Fruit fly (Drosophila melanogaster) whole organism, embryonic: ENCODE data around the gene CG43347.

Source experiments
- Ada2b ChIP-seq: fragments of 200-800 bp; sonication (Bioruptor generic); IDR thresholded peaks from 2 replicates; pipeline ENCODE4 v1.3.6; 2022; ENCODE audit warnings: missing biosample characterization, missing genetic modification characterization
- B-H1 ChIP-seq: fragments of 200-800 bp; sonication (Bioruptor generic); IDR thresholded peaks from 3 replicates; pipeline ENCODE4 v1.3.6; 2022; ENCODE audit warnings: missing biosample characterization, missing genetic modification characterization
- Bdp1 ChIP-seq: fragments of 200-800 bp; sonication (Bioruptor generic); optimal IDR thresholded peaks from 3 replicates; lab custom pipeline; 2016; ENCODE audit warnings: missing biosample characterization, missing genetic modification characterization
- CG10267 ChIP-seq: fragments of 200-800 bp; sonication (Bioruptor generic); optimal IDR thresholded peaks from 2 replicates; lab custom pipeline; 2018; ENCODE audit warnings: missing biosample characterization, mild to moderate bottlenecking, missing genetic modification characterization, moderate library complexity
- CG10543 ChIP-seq: fragments of 200-800 bp; sonication (Bioruptor generic); optimal IDR thresholded peaks from 3 replicates; lab custom pipeline; 2017; ENCODE audit warnings: missing biosample characterization, mild to moderate bottlenecking, missing genetic modification characterization, moderate library complexity
- CG10565 ChIP-seq: fragments of 200-800 bp; sonication (Bioruptor generic); optimal IDR thresholded peaks from 3 replicates; lab custom pipeline; 2016; ENCODE audit warnings: missing biosample characterization, mild to moderate bottlenecking, missing genetic modification characterization
- CG13775 ChIP-seq: fragments of 200-800 bp; sonication (Bioruptor generic); optimal IDR thresholded peaks from 3 replicates; lab custom pipeline; 2017; ENCODE audit warnings: missing biosample characterization, mild to moderate bottlenecking, missing genetic modification characterization
- CG14710 ChIP-seq: fragments of 200-800 bp; sonication (Bioruptor generic); optimal IDR thresholded peaks from 3 replicates; lab custom pipeline; 2019; ENCODE audit warnings: missing biosample characterization, mild to moderate bottlenecking, missing genetic modification characterization, moderate library complexity
- CG16815 ChIP-seq: fragments of 200-800 bp; sonication (Bioruptor generic); optimal IDR thresholded peaks from 3 replicates; lab custom pipeline; 2017; ENCODE audit warnings: missing biosample characterization, mild to moderate bottlenecking, missing genetic modification characterization
- CG16863 ChIP-seq: fragments of 200-800 bp; sonication (Bioruptor generic); optimal IDR thresholded peaks from 3 replicates; lab custom pipeline; 2016; ENCODE audit warnings: missing biosample characterization, missing genetic modification characterization
- CG18011 ChIP-seq: fragments of 200-800 bp; sonication (Bioruptor generic); optimal IDR thresholded peaks from 2 replicates; lab custom pipeline; 2017; ENCODE audit warnings: missing biosample characterization, missing genetic modification characterization, mild to moderate bottlenecking, moderate library complexity, missing genotype
- CG18619 ChIP-seq: fragments of 200-800 bp; sonication (Bioruptor generic); optimal IDR thresholded peaks from 3 replicates; lab custom pipeline; 2017; ENCODE audit warnings: missing biosample characterization, mild to moderate bottlenecking, missing genetic modification characterization
- CG2889 ChIP-seq: fragments of 200-800 bp; sonication (Bioruptor generic); IDR thresholded peaks from 3 replicates; pipeline ENCODE4 v1.3.6; 2022; ENCODE audit warnings: missing biosample characterization, missing genetic modification characterization
- CG30431 ChIP-seq: fragments of 200-800 bp; sonication (Bioruptor generic); optimal IDR thresholded peaks from 2 replicates; lab custom pipeline; 2017; ENCODE audit warnings: missing biosample characterization, missing genetic modification characterization
- CG3163 ChIP-seq: fragments of 200-800 bp; sonication (Bioruptor generic); optimal IDR thresholded peaks from 3 replicates; lab custom pipeline; 2016; ENCODE audit warnings: missing biosample characterization, missing genetic modification characterization
- CG4820 ChIP-seq: fragments of 200-800 bp; sonication (Bioruptor generic); optimal IDR thresholded peaks from 3 replicates; lab custom pipeline; 2016; ENCODE audit warnings: missing biosample characterization, missing genetic modification characterization
- CG5245 ChIP-seq: fragments of 200-800 bp; sonication (Bioruptor generic); optimal IDR thresholded peaks from 3 replicates; lab custom pipeline; 2016; ENCODE audit warnings: missing biosample characterization, missing genetic modification characterization
- CG6683 ChIP-seq: fragments of 200-800 bp; sonication (Bioruptor generic); optimal IDR thresholded peaks from 2 replicates; lab custom pipeline; 2017; ENCODE audit warnings: missing biosample characterization, mild to moderate bottlenecking, missing genetic modification characterization, missing genetic modification reagents
- CG6854 ChIP-seq: fragments of 200-800 bp; sonication (Bioruptor generic); optimal IDR thresholded peaks from 3 replicates; lab custom pipeline; 2017; ENCODE audit warnings: missing biosample characterization, mild to moderate bottlenecking, missing genetic modification characterization
- CG7963 ChIP-seq: fragments of 200-800 bp; sonication (Bioruptor generic); IDR thresholded peaks from 3 replicates; pipeline ENCODE4 v1.3.6; 2022; ENCODE audit warnings: missing biosample characterization, missing genetic modification characterization; ENCODE audit not compliant: partially characterized antibody
- CG8359 ChIP-seq: fragments of 200-800 bp; sonication (Bioruptor generic); optimal IDR thresholded peaks from 2 replicates; lab custom pipeline; 2017; ENCODE audit warnings: missing biosample characterization, mild to moderate bottlenecking, missing genetic modification characterization, borderline replicate concordance
- Dbx ChIP-seq: fragments of 200-800 bp; sonication (Bioruptor generic); IDR thresholded peaks from 3 replicates; pipeline ENCODE4 v1.3.6; 2022; ENCODE audit warnings: missing biosample characterization, missing genetic modification characterization
- Dfd ChIP-seq, 2 experiments: fragments of >200 bp; optimal IDR thresholded peaks; 2 replicates each; lab custom pipeline; 2017; ENCODE audit warnings: missing biosample characterization in 2 of 2, missing genetic modification characterization in 2 of 2
- Drgx ChIP-seq: fragments of 200-800 bp; sonication (Bioruptor generic); IDR thresholded peaks from 2 replicates; pipeline ENCODE4 v1.3.6; 2022; ENCODE audit warnings: missing biosample characterization, missing genetic modification characterization
- Fer1 ChIP-seq: fragments of 200-800 bp; sonication (Bioruptor generic); optimal IDR thresholded peaks from 2 replicates; lab custom pipeline; 2017; ENCODE audit warnings: missing biosample characterization, mild to moderate bottlenecking, missing genetic modification characterization
- Fer2 ChIP-seq: fragments of 200-800 bp; sonication (Bioruptor generic); optimal IDR thresholded peaks from 2 replicates; lab custom pipeline; 2018; ENCODE audit warnings: missing biosample characterization, mild to moderate bottlenecking, missing genetic modification characterization, moderate library complexity
- Gsc ChIP-seq: fragments of 200-800 bp; sonication (Bioruptor generic); IDR thresholded peaks from 2 replicates; pipeline ENCODE4 v1.3.6; 2022; ENCODE audit warnings: missing biosample characterization, missing genetic modification characterization
- H15 ChIP-seq: fragments of 200-800 bp; sonication (Bioruptor generic); IDR thresholded peaks from 3 replicates; pipeline ENCODE4 v1.3.6; 2022; ENCODE audit warnings: missing biosample characterization, missing genetic modification characterization
- HLH3B ChIP-seq: fragments of 200-800 bp; sonication (Bioruptor generic); IDR thresholded peaks from 2 replicates; pipeline ENCODE4 v1.3.6; 2022; ENCODE audit warnings: missing biosample characterization, missing genetic modification characterization
- HLH54F ChIP-seq: fragments of 200-800 bp; sonication (Bioruptor generic); optimal IDR thresholded peaks from 3 replicates; lab custom pipeline; 2016; ENCODE audit warnings: missing biosample characterization, missing genetic modification characterization
- Hsf ChIP-seq: fragments of 200-800 bp; sonication (Bioruptor generic); optimal IDR thresholded peaks from 3 replicates; lab custom pipeline; 2016; ENCODE audit warnings: missing biosample characterization, missing genetic modification characterization
- Lim3 ChIP-seq: fragments of 200-800 bp; sonication (Bioruptor generic); IDR thresholded peaks from 2 replicates; pipeline ENCODE4 v1.3.6; 2022; ENCODE audit warnings: missing biosample characterization, missing genetic modification characterization
- NC2α ChIP-seq: fragments of 200-800 bp; sonication (Bioruptor generic); optimal IDR thresholded peaks from 2 replicates; lab custom pipeline; 2016; ENCODE audit warnings: missing biosample characterization, missing genetic modification characterization
- Optix ChIP-seq: fragments of 200-800 bp; sonication (Bioruptor generic); IDR thresholded peaks from 3 replicates; pipeline ENCODE4 v1.3.6; 2022; ENCODE audit warnings: missing biosample characterization, missing genetic modification characterization
- Sin3A ChIP-seq: fragments of >200 bp; optimal IDR thresholded peaks from 2 replicates; lab custom pipeline; 2018
- Sry-β ChIP-seq: fragments of 200-800 bp; sonication (Bioruptor generic); optimal IDR thresholded peaks from 2 replicates; lab custom pipeline; 2018; ENCODE audit warnings: missing biosample characterization, mild to moderate bottlenecking, missing genetic modification characterization, moderate library complexity
- Sry-δ ChIP-seq: fragments of 200-800 bp; sonication (Bioruptor generic); optimal IDR thresholded peaks from 2 replicates; lab custom pipeline; 2016; ENCODE audit warnings: missing biosample characterization, missing genetic modification characterization
- bigmax ChIP-seq: fragments of 200-800 bp; sonication (Bioruptor generic); optimal IDR thresholded peaks from 2 replicates; lab custom pipeline; 2018; ENCODE audit warnings: missing biosample characterization, mild to moderate bottlenecking, missing genetic modification characterization
- cwo ChIP-seq: fragments of 200-800 bp; sonication (Bioruptor generic); optimal IDR thresholded peaks from 3 replicates; lab custom pipeline; 2017; ENCODE audit warnings: missing biosample characterization, missing genetic modification characterization, mild to moderate bottlenecking, moderate library complexity, missing genetic modification reagents
- ewg ChIP-seq: fragments of 200-800 bp; sonication (Bioruptor generic); optimal IDR thresholded peaks from 3 replicates; lab custom pipeline; 2017; ENCODE audit warnings: mild to moderate bottlenecking, missing biosample characterization, missing genetic modification reagents, missing genetic modification characterization
- fd96Cb ChIP-seq: fragments of 200-800 bp; sonication (Bioruptor generic); optimal IDR thresholded peaks from 2 replicates; lab custom pipeline; 2018; ENCODE audit warnings: missing biosample characterization, mild to moderate bottlenecking, missing genetic modification characterization, moderate library complexity
- gce ChIP-seq: fragments of 200-800 bp; sonication (Bioruptor generic); IDR thresholded peaks from 3 replicates; pipeline ENCODE4 v1.3.6; 2022; ENCODE audit warnings: missing biosample characterization, missing genetic modification characterization
- gfzf ChIP-seq: fragments of 200-800 bp; sonication (Bioruptor generic); optimal IDR thresholded peaks from 2 replicates; lab custom pipeline; 2016; ENCODE audit warnings: missing biosample characterization, mild to moderate bottlenecking, missing genetic modification characterization, moderate library complexity
- hkb ChIP-seq, 2 experiments: fragments of 200-800 bp in 1 of 2; fragments of >200 bp in 1 of 2; sonication (Bioruptor generic) in 1 of 2; IDR thresholded peaks in 1 of 2; optimal IDR thresholded peaks in 1 of 2; 2 replicates each; pipeline versions ENCODE4 v1.3.6 to Lab custom; 2017 to 2022; ENCODE audit warnings: missing biosample characterization in 1 of 2, missing genetic modification characterization in 1 of 2
- lov ChIP-seq, 2 experiments: fragments of 200-800 bp in 1 of 2; fragments of >200 bp in 1 of 2; sonication (Bioruptor generic) in 1 of 2; IDR thresholded peaks in 1 of 2; optimal IDR thresholded peaks in 1 of 2; 2 replicates in 1 of 2; 3 replicates in 1 of 2; pipeline versions ENCODE4 v1.3.6 to Lab custom; 2017 to 2022; ENCODE audit warnings: missing biosample characterization in 1 of 2, missing genetic modification characterization in 1 of 2
- nmo ChIP-seq: fragments of 200-800 bp; sonication (Bioruptor generic); optimal IDR thresholded peaks from 2 replicates; lab custom pipeline; 2018; ENCODE audit warnings: missing biosample characterization, mild to moderate bottlenecking, missing genetic modification characterization, moderate library complexity
- pnt ChIP-seq: fragments of 200-800 bp; sonication (Bioruptor generic); optimal IDR thresholded peaks from 3 replicates; lab custom pipeline; 2016; ENCODE audit warnings: missing biosample characterization, missing genetic modification characterization
- psq ChIP-seq: fragments of 200-800 bp; sonication (Bioruptor generic); optimal IDR thresholded peaks from 2 replicates; lab custom pipeline; 2017; ENCODE audit warnings: missing biosample characterization, missing genetic modification characterization
- repo ChIP-seq: fragments of 200-800 bp; sonication (Bioruptor generic); optimal IDR thresholded peaks from 2 replicates; lab custom pipeline; 2016; ENCODE audit warnings: missing biosample characterization, missing genetic modification characterization
- sima ChIP-seq: fragments of 200-800 bp; sonication (Bioruptor generic); optimal IDR thresholded peaks from 2 replicates; lab custom pipeline; 2016; ENCODE audit warnings: missing biosample characterization, missing genetic modification characterization
- usp ChIP-seq: fragments of >200 bp; optimal IDR thresholded peaks from 2 replicates; lab custom pipeline; 2017; ENCODE audit warnings: missing biosample characterization, missing genetic modification characterization

CG43347 gene

dm6 chrX:10561433-10561832, 58.6 kb downstream of the CG43347 start (continued):
- TF ChIP-seq nmo (GFP tag; lab: Kevin White, UChicago) (peak; percentile 70), gfzf (no peak), Gsc (GFP tag; lab: Robert Waterston, UW) (no peak), CG5245 (GFP tag; lab: Kevin White, UChicago) (no peak), CG30431 (GFP tag; lab: Kevin White, UChicago) (no peak), CG10565 (GFP tag; lab: Kevin White, UChicago) (no peak), sima (GFP tag; lab: Kevin White, UChicago) (no peak), CG6683 (no peak), bigmax (GFP tag; lab: Kevin White, UChicago) (no peak), Fer2 (tag; lab: Kevin White, UChicago) (no peak), Ada2b (GFP tag; lab: Robert Waterston, UW) (no peak), usp (GFP tag; lab: Kevin White, UChicago) (no peak), psq (GFP tag; lab: Kevin White, UChicago) (no peak), B-H1 (peak; percentile 12; the same call in 1 of the 3 replicates), CG4820 (GFP tag; lab: Kevin White, UChicago) (peak; percentile 4), CG16863 (GFP tag; lab: Kevin White, UChicago) (no peak), Dbx (GFP tag; lab: Robert Waterston, UW) (0 out of 3 replicates have a peak, but pooled peaks have one; percentile 20), Optix (GFP tag; lab: Robert Waterston, UW) (no peak), CG14710 (peak; percentile 23), Dfd (GFP tag; optimal IDR thresholded peaks at IDR 0.05; lab: Kevin White, UChicago) (no peak), CG7963 (GFP tag; lab: Robert Waterston, UW) (no peak), Drgx (GFP tag; lab: Robert Waterston, UW) (peak; percentile 76), gce (GFP tag; lab: Robert Waterston, UW) (no peak), Lim3 (GFP tag; lab: Robert Waterston, UW) (no peak), Fer1 (peak; percentile 47), Bdp1 (GFP tag; lab: Kevin White, UChicago) (no peak), HLH3B (GFP tag; lab: Robert Waterston, UW) (peak; percentile 47; the same call in 1 of the 2 replicates), CG3163 (no peak), CG13775 (GFP tag; lab: Kevin White, UChicago) (peak; percentile 10), CG10543 (GFP tag; lab: Kevin White, UChicago) (no peak), hkb (optimal IDR thresholded peaks at IDR 0.05; lab: Kevin White, UChicago) (no peak), hkb (GFP tag; IDR thresholded peaks at IDR 0.05; lab: Robert Waterston, UW) (peak; percentile 42; the same call in 1 of the 2 replicates), CG2889 (GFP tag; lab: Robert Waterston, UW) (no peak), HLH54F (GFP tag; lab: Kevin White, UChicago) (no peak), CG8359 (GFP tag; lab: Kevin White, UChicago) (no peak), CG16815 (GFP tag; lab: Kevin White, UChicago) (peak; percentile 2), Sry-β (GFP tag; lab: Kevin White, UChicago) (no peak), CG18011 (GFP tag; lab: Kevin White, UChicago) (no peak), ewg (GFP tag; lab: Kevin White, UChicago) (no peak), CG6854 (GFP tag; lab: Kevin White, UChicago) (no peak), lov (optimal IDR thresholded peaks at IDR 0.05; lab: Kevin White, UChicago) (no peak), lov (GFP tag; IDR thresholded peaks at IDR 0.05; lab: Robert Waterston, UW) (no peak), CG10267 (tag; lab: Kevin White, UChicago) (peak; percentile 38), pnt (GFP tag; lab: Kevin White, UChicago) (no peak), Sry-δ (GFP tag; lab: Kevin White, UChicago) (no peak), repo (GFP tag; lab: Kevin White, UChicago) (no peak), H15 (no peak), fd96Cb (tag; lab: Kevin White, UChicago) (peak; percentile 62), NC2α (GFP tag; lab: Kevin White, UChicago) (no peak), Hsf (GFP tag; lab: Kevin White, UChicago) (peak; percentile 12), cwo (GFP tag; lab: Kevin White, UChicago) (peak; percentile 11), Sin3A (lab: Kevin White, UChicago) (no peak), CG18619 (GFP tag; lab: Kevin White, UChicago) (peak; percentile 27)
